Worm (Caenorhabditis elegans) whole organism, mixed stage, embryonic: ENCODE measurements around the gene B0563.18.

ENCODE experiments used
- M03D4.4 ChIP-seq: sonication (generic microtip); optimal IDR thresholded peaks from 2 replicates; lab custom pipeline; 2017; ENCODE audit warnings: mild to moderate bottlenecking, missing genetic modification characterization, missing compliant biosample characterization
- bed-3 ChIP-seq: fragments of 200-800 bp; sonication (Bioruptor generic); optimal IDR thresholded peaks from 3 replicates; lab custom pipeline; 2018; ENCODE audit warnings: mild to moderate bottlenecking, missing genetic modification characterization, moderate library complexity, missing compliant biosample characterization
- ceh-39 ChIP-seq: fragments of 150-350 bp; optimal IDR thresholded peaks from 2 replicates; lab custom pipeline; 2014; ENCODE audit warnings: missing biosample characterization, missing genetic modification characterization
- ceh-43 ChIP-seq: fragments of 200-800 bp; sonication (Bioruptor generic); optimal IDR thresholded peaks from 2 replicates; lab custom pipeline; 2018; ENCODE audit warnings: mild to moderate bottlenecking, missing genetic modification characterization, moderate library complexity, missing compliant biosample characterization
- ceh-83 ChIP-seq: fragments of 200-800 bp; sonication (Bioruptor generic); optimal IDR thresholded peaks from 2 replicates; lab custom pipeline; 2018; ENCODE audit warnings: mild to moderate bottlenecking, missing genetic modification characterization, missing compliant biosample characterization
- ces-1 ChIP-seq: fragments of 150-350 bp; optimal IDR thresholded peaks from 2 replicates; lab custom pipeline; 2014; ENCODE audit warnings: missing biosample characterization, missing genetic modification reagents, missing genetic modification characterization
- cnd-1 ChIP-seq: fragments of 200-800 bp; sonication (Bioruptor generic); optimal IDR thresholded peaks from 2 replicates; lab custom pipeline; 2018; ENCODE audit warnings: mild to moderate bottlenecking, missing genetic modification characterization, missing compliant biosample characterization
- elt-1 ChIP-seq: sonication (generic microtip); optimal IDR thresholded peaks from 2 replicates; lab custom pipeline; 2017; ENCODE audit warnings: missing genetic modification characterization, mild to moderate bottlenecking, missing compliant biosample characterization, antibody characterized with exemption, moderate library complexity, borderline replicate concordance; ENCODE audit not compliant: insufficient read depth
- flh-1 ChIP-seq: fragments of 200-800 bp; sonication (Bioruptor generic); optimal IDR thresholded peaks from 2 replicates; lab custom pipeline; 2018; ENCODE audit warnings: mild to moderate bottlenecking, missing genetic modification characterization, moderate library complexity, missing compliant biosample characterization
- ham-2 ChIP-seq: fragments of 200-800 bp; sonication (Bioruptor generic); optimal IDR thresholded peaks from 2 replicates; lab custom pipeline; 2018; ENCODE audit warnings: mild to moderate bottlenecking, missing genetic modification characterization, missing compliant biosample characterization
- hlh-1 ChIP-seq: fragments of 150-350 bp; optimal IDR thresholded peaks from 2 replicates; lab custom pipeline; 2014; ENCODE audit warnings: missing biosample characterization, missing genetic modification reagents, missing genetic modification characterization
- lin-13 ChIP-seq: fragments of 150-350 bp; optimal IDR thresholded peaks from 2 replicates; lab custom pipeline; 2014; ENCODE audit warnings: missing biosample characterization, missing genetic modification characterization
- lsy-2 ChIP-seq: fragments of 150-350 bp; optimal IDR thresholded peaks from 2 replicates; lab custom pipeline; 2014; ENCODE audit warnings: missing biosample characterization, missing genetic modification characterization
- mab-5 ChIP-seq: fragments of 150-350 bp; optimal IDR thresholded peaks from 2 replicates; lab custom pipeline; 2014; ENCODE audit warnings: missing biosample characterization, missing genetic modification characterization
- mep-1 ChIP-seq: fragments of 150-350 bp; optimal IDR thresholded peaks from 2 replicates; lab custom pipeline; 2017; ENCODE audit warnings: missing biosample characterization, missing genetic modification reagents, missing genetic modification characterization, inconsistent platforms
- mls-2 ChIP-seq: sonication (generic microtip); optimal IDR thresholded peaks from 2 replicates; lab custom pipeline; 2016; ENCODE audit warnings: mild to moderate bottlenecking, missing genetic modification characterization, moderate library complexity, missing compliant biosample characterization
- nhr-12 ChIP-seq: fragments of 150-350 bp; optimal IDR thresholded peaks from 2 replicates; lab custom pipeline; 2014; ENCODE audit warnings: missing biosample characterization, missing genetic modification characterization
- nhr-237 ChIP-seq: fragments of 150-350 bp; optimal IDR thresholded peaks from 2 replicates; lab custom pipeline; 2014; ENCODE audit warnings: missing biosample characterization, missing genetic modification characterization
- nhr-28 ChIP-seq: fragments of 150-350 bp; optimal IDR thresholded peaks from 2 replicates; lab custom pipeline; 2014; ENCODE audit warnings: missing biosample characterization, missing genetic modification characterization
- nhr-76 ChIP-seq: sonication (generic microtip); optimal IDR thresholded peaks from 2 replicates; lab custom pipeline; 2017; ENCODE audit warnings: missing biosample characterization, missing genetic modification characterization
- pha-4 ChIP-seq: fragments of 150-350 bp; optimal IDR thresholded peaks from 2 replicates; lab custom pipeline; 2018; ENCODE audit warnings: missing biosample characterization, missing genetic modification reagents, missing genetic modification characterization
- sem-2 ChIP-seq: fragments of 200-800 bp; sonication (Bioruptor generic); optimal IDR thresholded peaks from 2 replicates; lab custom pipeline; 2018; ENCODE audit warnings: mild to moderate bottlenecking, missing genetic modification characterization, missing compliant biosample characterization
- snpc-4 ChIP-seq: fragments of 150-350 bp; optimal IDR thresholded peaks from 2 replicates; lab custom pipeline; 2014; ENCODE audit warnings: missing biosample characterization, missing genetic modification characterization
- sptf-1 ChIP-seq: sonication (generic microtip); optimal IDR thresholded peaks from 2 replicates; lab custom pipeline; 2017; ENCODE audit warnings: mild to moderate bottlenecking, missing genetic modification characterization, moderate library complexity, missing compliant biosample characterization
- tbx-8 ChIP-seq: fragments of 200-800 bp; sonication (Bioruptor generic); optimal IDR thresholded peaks from 2 replicates; lab custom pipeline; 2018; ENCODE audit warnings: mild to moderate bottlenecking, missing genetic modification characterization, moderate library complexity, missing compliant biosample characterization
- unc-39 ChIP-seq: fragments of 150-350 bp; optimal IDR thresholded peaks from 2 replicates; lab custom pipeline; 2014; ENCODE audit warnings: missing biosample characterization, missing genetic modification characterization
- unc-62 ChIP-seq: fragments of 150-350 bp; optimal IDR thresholded peaks from 2 replicates; lab custom pipeline; 2014; ENCODE audit warnings: missing biosample characterization, missing genetic modification reagents, missing genetic modification characterization
- zip-8 ChIP-seq: fragments of 150-350 bp; optimal IDR thresholded peaks from 2 replicates; lab custom pipeline; 2014; ENCODE audit warnings: missing biosample characterization, missing genetic modification characterization
- ztf-11 ChIP-seq: fragments of 150-350 bp; optimal IDR thresholded peaks from 2 replicates; lab custom pipeline; 2014; ENCODE audit warnings: missing biosample characterization, missing genetic modification characterization

B0563.18 gene

DNA sequence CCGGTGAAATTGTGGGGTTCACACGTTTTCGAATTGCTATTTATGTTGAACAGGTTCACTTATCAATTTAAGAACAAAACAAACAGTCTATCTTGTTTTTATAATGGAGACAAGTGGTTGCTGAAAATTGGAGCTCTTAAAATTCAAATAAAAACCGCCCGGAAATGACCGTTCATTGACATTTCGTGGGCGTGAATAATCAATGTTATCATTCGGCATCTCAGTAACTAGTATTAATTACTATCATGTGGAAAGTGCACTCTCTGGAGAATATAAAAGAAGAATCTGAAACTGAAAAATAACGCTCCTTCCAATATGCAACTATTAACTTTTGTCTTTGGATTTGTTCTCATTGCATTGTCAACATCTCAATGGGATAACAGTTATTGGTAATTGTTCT, 4.1 kb upstream of the B0563.18 start, which contains the start of gene B0563.9:
Gene B0563.9, plus strand, starts transcription at position 301 of the 400 bp plus-strand sequence.
- TF ChIP-seq tbx-8 (GFP tag; lab: Kevin White, UChicago) (no peak), ceh-43 (GFP tag; lab: Kevin White, UChicago) (no peak), unc-39 (tag; lab: Kevin White, UChicago) (no peak), cnd-1 (tag; lab: Kevin White, UChicago) (no peak), mep-1 (tag; lab: Kevin White, UChicago) (no peak)

- no peak for TF ChIP-seq nhr-28 (tag; lab: Kevin White, UChicago)
- no peak for TF ChIP-seq elt-1 (tag; lab: Kevin White, UChicago)
- TF ChIP-seq mab-5 (tag; lab: Kevin White, UChicago): no peak
- no peak for TF ChIP-seq unc-62 (GFP tag; lab: Kevin White, UChicago)
- no peak for TF ChIP-seq ztf-11 (tag; lab: Kevin White, UChicago)
- TF ChIP-seq flh-1 (GFP tag; lab: Kevin White, UChicago): no peak
- no peak for TF ChIP-seq nhr-76 (tag; lab: Kevin White, UChicago)
- TF ChIP-seq tbx-8 (GFP tag; lab: Kevin White, UChicago): no peak
- no peak for TF ChIP-seq bed-3
- no peak for TF ChIP-seq ceh-83 (GFP tag; lab: Kevin White, UChicago)
Measured at ce11 chrX:9170058-9170457, 2.3 kb upstream of the B0563.18 start.

DNA sequence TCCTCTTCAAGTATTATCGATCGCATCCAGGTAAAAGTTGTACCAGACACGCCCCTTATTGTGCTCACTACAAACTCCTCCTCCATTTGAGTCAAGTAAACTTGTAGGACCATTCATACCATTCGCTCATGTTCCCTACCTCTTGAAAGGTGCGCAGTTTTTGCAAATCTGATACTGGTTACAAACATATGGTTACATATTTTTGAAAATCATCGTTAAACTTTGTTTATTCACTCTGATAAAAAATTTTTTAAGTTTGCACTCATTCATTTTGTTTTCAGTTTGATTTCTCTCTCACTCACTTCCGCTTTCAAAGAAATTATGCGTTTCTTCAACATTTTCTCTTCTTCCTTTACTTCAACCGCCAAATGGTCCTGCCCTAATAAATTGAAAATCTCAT, 1.1 kb upstream of the B0563.18 start, which contains the start of gene B0563.1:
Gene B0563.1, plus strand, starts transcription at position 301 of the 400 bp plus-strand sequence.
- no peak for TF ChIP-seq lin-13 (tag; lab: Kevin White, UChicago)
- TF ChIP-seq ceh-39 (tag; lab: Kevin White, UChicago): no peak
- TF ChIP-seq mls-2: no peak
- TF ChIP-seq nhr-76 (tag; lab: Kevin White, UChicago): no peak
- TF ChIP-seq, all 35 proteins: peak for 0

ce11 chrX:9172733-9173132, 355 bp downstream of the B0563.18 start:
- TF ChIP-seq mab-5 (tag; lab: Kevin White, UChicago): no peak

DNA sequence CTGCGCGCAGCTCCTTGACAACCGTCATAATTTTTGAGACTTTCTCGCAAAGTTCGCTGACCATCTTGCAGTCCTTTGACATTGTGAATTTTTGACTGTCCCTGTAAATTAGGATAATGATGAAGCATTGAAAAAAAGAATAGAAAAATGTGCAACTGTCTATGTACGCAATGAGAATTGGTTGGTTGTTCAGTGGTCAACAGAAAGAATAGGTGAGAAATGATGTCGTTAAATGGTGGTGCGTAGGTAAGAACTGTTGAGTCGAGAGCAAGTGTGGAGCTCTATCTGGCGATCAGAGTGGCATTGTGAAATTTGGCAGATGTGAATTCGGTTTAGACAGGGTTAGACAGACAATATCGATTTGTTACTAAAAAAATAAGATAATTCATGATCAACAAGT, 2.0 kb downstream of the B0563.18 start, which contains the start of gene B0563.8:
Gene B0563.8, minus strand, starts transcription at position 101 of the 400 bp plus-strand sequence.
- no peak for TF ChIP-seq nhr-28 (tag; lab: Kevin White, UChicago)
- no peak for TF ChIP-seq sem-2 (GFP tag; lab: Kevin White, UChicago)
- TF ChIP-seq ceh-83 (GFP tag; lab: Kevin White, UChicago): no peak
- TF ChIP-seq ztf-11 (tag; lab: Kevin White, UChicago): no peak
- no peak for TF ChIP-seq nhr-237 (tag; lab: Kevin White, UChicago)
- TF ChIP-seq nhr-76 (tag; lab: Kevin White, UChicago): no peak
- TF ChIP-seq pha-4 (tag; lab: Kevin White, UChicago): no peak
- TF ChIP-seq unc-62 (GFP tag; lab: Kevin White, UChicago): no peak
- TF ChIP-seq zip-8 (tag; lab: Kevin White, UChicago): no peak
- no peak for TF ChIP-seq tbx-8 (GFP tag; lab: Kevin White, UChicago)
- no peak for TF ChIP-seq ham-2 (GFP tag; lab: Kevin White, UChicago)
- no peak for TF ChIP-seq nhr-12 (tag; lab: Kevin White, UChicago)
- TF ChIP-seq ceh-43 (GFP tag; lab: Kevin White, UChicago): no peak
- TF ChIP-seq hlh-1 (tag; lab: Kevin White, UChicago): no peak
- no peak for TF ChIP-seq lin-13 (tag; lab: Kevin White, UChicago)
- TF ChIP-seq ceh-39 (tag; lab: Kevin White, UChicago): no peak
- TF ChIP-seq flh-1 (GFP tag; lab: Kevin White, UChicago): no peak
- TF ChIP-seq mep-1 (tag; lab: Kevin White, UChicago): no peak
- no peak for TF ChIP-seq unc-39 (tag; lab: Kevin White, UChicago)

ce11 chrX:9180823-9181222, 8.4 kb downstream of the B0563.18 start, which contains the start of gene Y81B9A.4:
Gene Y81B9A.4, minus strand, starts transcription at chrX:9180923.
- TF ChIP-seq nhr-28 (tag; lab: Kevin White, UChicago): no peak
- TF ChIP-seq M03D4.4 (tag; lab: Kevin White, UChicago): no peak
- TF ChIP-seq elt-1 (tag; lab: Kevin White, UChicago): no peak
- TF ChIP-seq zip-8 (tag; lab: Kevin White, UChicago): no peak
- TF ChIP-seq nhr-76 (tag; lab: Kevin White, UChicago): no peak
- no peak for TF ChIP-seq sptf-1 (tag; lab: Kevin White, UChicago)
- no peak for TF ChIP-seq unc-62 (GFP tag; lab: Kevin White, UChicago)
- no peak for TF ChIP-seq ces-1 (GFP tag; lab: Kevin White, UChicago)
- no peak for TF ChIP-seq lsy-2 (tag; lab: Kevin White, UChicago)
- TF ChIP-seq cnd-1 (tag; lab: Kevin White, UChicago): no peak
- no peak for TF ChIP-seq snpc-4 (tag; lab: Kevin White, UChicago)
